Fruit fly (Drosophila melanogaster) whole organism, prepupa: ENCODE results near the gene CG5645.

Experiments
- CG10669 ChIP-seq: fragments of 200-800 bp; sonication (Bioruptor generic); optimal IDR thresholded peaks from 3 replicates; lab custom pipeline; 2018; ENCODE audit warnings: missing biosample characterization, mild to moderate bottlenecking, missing genetic modification characterization, moderate library complexity
- CG11294 ChIP-seq: fragments of 200-800 bp; sonication (Bioruptor generic); IDR thresholded peaks from 2 replicates; pipeline ENCODE4 v1.3.6; 2022; ENCODE audit warnings: missing biosample characterization, missing genetic modification characterization
- CG11762 ChIP-seq: fragments of 200-800 bp; sonication (Bioruptor generic); optimal IDR thresholded peaks from 3 replicates; lab custom pipeline; 2016; ENCODE audit warnings: missing biosample characterization, missing genetic modification characterization; ENCODE audit not compliant: insufficient read depth
- CG11902 ChIP-seq: fragments of 200-800 bp; sonication (Bioruptor generic); optimal IDR thresholded peaks from 3 replicates; lab custom pipeline; 2016; ENCODE audit warnings: missing biosample characterization, missing genetic modification characterization
- CG15336 ChIP-seq: fragments of 200-800 bp; sonication (Bioruptor generic); IDR thresholded peaks from 2 replicates; pipeline ENCODE4 v1.3.6; 2022; ENCODE audit warnings: missing biosample characterization, missing genetic modification characterization
- CG16779 ChIP-seq: fragments of 200-800 bp; sonication (Bioruptor generic); optimal IDR thresholded peaks from 3 replicates; lab custom pipeline; 2017; ENCODE audit warnings: missing biosample characterization, mild to moderate bottlenecking, missing genetic modification characterization
- CG3032 ChIP-seq: fragments of 200-800 bp; optimal IDR thresholded peaks from 2 replicates; lab custom pipeline; 2019; ENCODE audit warnings: missing biosample characterization, mild to moderate bottlenecking, missing genetic modification characterization, moderate library complexity
- CG31627 ChIP-seq: fragments of 200-800 bp; sonication (Bioruptor generic); optimal IDR thresholded peaks from 3 replicates; lab custom pipeline; 2016; ENCODE audit warnings: missing biosample characterization, missing genetic modification characterization
- CG32006 ChIP-seq: fragments of 200-800 bp; sonication (Bioruptor generic); optimal IDR thresholded peaks from 3 replicates; lab custom pipeline; 2017; ENCODE audit warnings: missing biosample characterization, mild to moderate bottlenecking, missing genetic modification characterization
- CG4318 ChIP-seq: fragments of 200-800 bp; sonication (Bioruptor generic); optimal IDR thresholded peaks from 3 replicates; lab custom pipeline; 2017; ENCODE audit warnings: missing biosample characterization, mild to moderate bottlenecking, missing genetic modification characterization
- CG6163 ChIP-seq: fragments of 200-800 bp; sonication (Bioruptor generic); IDR thresholded peaks from 3 replicates; pipeline ENCODE4 v1.3.6; 2022; ENCODE audit warnings: missing biosample characterization, missing genetic modification characterization
- CG6792 ChIP-seq: fragments of 200-800 bp; sonication (Bioruptor generic); optimal IDR thresholded peaks from 3 replicates; lab custom pipeline; 2016; ENCODE audit warnings: missing biosample characterization, missing genetic modification characterization
- CG6808 ChIP-seq: fragments of 200-800 bp; sonication (Bioruptor generic); optimal IDR thresholded peaks from 3 replicates; lab custom pipeline; 2017; ENCODE audit warnings: missing biosample characterization, missing genetic modification characterization, mild to moderate bottlenecking, moderate library complexity, missing genetic modification reagents
- CG7368 ChIP-seq: fragments of 200-800 bp; sonication (Bioruptor generic); optimal IDR thresholded peaks from 3 replicates; lab custom pipeline; 2016; ENCODE audit warnings: missing biosample characterization, missing genetic modification characterization
- CG8119 ChIP-seq: fragments of 200-800 bp; sonication (Bioruptor generic); IDR thresholded peaks from 3 replicates; pipeline ENCODE4 v1.3.6; 2022; ENCODE audit warnings: missing biosample characterization, missing genetic modification characterization
- CG8319 ChIP-seq: fragments of 200-800 bp; sonication (Bioruptor generic); optimal IDR thresholded peaks from 3 replicates; lab custom pipeline; 2016; ENCODE audit warnings: missing biosample characterization, missing genetic modification characterization
- CG8632 ChIP-seq: fragments of 200-800 bp; sonication (Bioruptor generic); optimal IDR thresholded peaks from 3 replicates; lab custom pipeline; 2016; ENCODE audit warnings: missing biosample characterization, missing genetic modification characterization
- CG9139 ChIP-seq: fragments of 200-800 bp; sonication (Bioruptor generic); optimal IDR thresholded peaks from 3 replicates; lab custom pipeline; 2017; ENCODE audit warnings: missing biosample characterization, mild to moderate bottlenecking, missing genetic modification characterization
- Eip75B ChIP-seq: fragments of 200-800 bp; sonication (Bioruptor generic); optimal IDR thresholded peaks from 3 replicates; lab custom pipeline; 2016; ENCODE audit warnings: missing biosample characterization, missing genetic modification characterization
- Eip78C ChIP-seq: fragments of 200-800 bp; sonication (Bioruptor generic); peaks from one replicate; lab custom pipeline; 2016; ENCODE audit warnings: missing biosample characterization, missing genetic modification characterization
- Eip93F ChIP-seq: fragments of 200-800 bp; sonication (Bioruptor generic); optimal IDR thresholded peaks from 2 replicates; lab custom pipeline; 2016; ENCODE audit warnings: missing biosample characterization, mild to moderate bottlenecking, missing genetic modification characterization
- Ets21C ChIP-seq: fragments of 200-800 bp; sonication (Bioruptor generic); optimal IDR thresholded peaks from 3 replicates; lab custom pipeline; 2016; ENCODE audit warnings: missing biosample characterization, missing genetic modification characterization
- Ets96B ChIP-seq: fragments of 200-800 bp; optimal IDR thresholded peaks from 2 replicates; lab custom pipeline; 2019; ENCODE audit warnings: missing biosample characterization, mild to moderate bottlenecking, missing genetic modification characterization, moderate library complexity
- Gug ChIP-seq: fragments of 200-800 bp; sonication (Bioruptor generic); IDR thresholded peaks from 2 replicates; pipeline ENCODE4 v1.3.6; 2022; ENCODE audit warnings: missing biosample characterization, missing genetic modification characterization
- Hr38 ChIP-seq: sonication (Bioruptor generic); optimal IDR thresholded peaks from 2 replicates; lab custom pipeline; 2016; ENCODE audit warnings: missing biosample characterization, missing genetic modification characterization
- Hr4 ChIP-seq: fragments of 200-800 bp; sonication (Bioruptor generic); optimal IDR thresholded peaks from 3 replicates; lab custom pipeline; 2016; ENCODE audit warnings: missing biosample characterization, missing genetic modification characterization
- Met ChIP-seq: fragments of 200-800 bp; sonication (Bioruptor generic); optimal IDR thresholded peaks from 3 replicates; lab custom pipeline; 2016; ENCODE audit warnings: missing biosample characterization, missing genetic modification characterization
- OdsH ChIP-seq: fragments of 200-800 bp; sonication (Bioruptor generic); optimal IDR thresholded peaks from 3 replicates; lab custom pipeline; 2016; ENCODE audit warnings: missing biosample characterization, missing genetic modification characterization
- Smox ChIP-seq: fragments of 200-800 bp; sonication (Bioruptor generic); optimal IDR thresholded peaks from 3 replicates; lab custom pipeline; 2016; ENCODE audit warnings: missing biosample characterization, missing genetic modification characterization
- Sox102F ChIP-seq: fragments of 200-800 bp; sonication (Bioruptor generic); optimal IDR thresholded peaks from 2 replicates; lab custom pipeline; 2016; ENCODE audit warnings: missing biosample characterization, mild to moderate bottlenecking, missing genetic modification characterization
- Sox14 ChIP-seq: fragments of 200-800 bp; sonication (Bioruptor generic); optimal IDR thresholded peaks from 3 replicates; lab custom pipeline; 2016; ENCODE audit warnings: missing biosample characterization, missing genetic modification characterization
- achi ChIP-seq: fragments of 200-800 bp; sonication (Bioruptor generic); optimal IDR thresholded peaks from 3 replicates; lab custom pipeline; 2016; ENCODE audit warnings: missing biosample characterization, missing genetic modification characterization
- acj6 ChIP-seq: fragments of 200-800 bp; sonication (Bioruptor generic); optimal IDR thresholded peaks from 3 replicates; lab custom pipeline; 2016; ENCODE audit warnings: missing biosample characterization, missing genetic modification characterization
- dac ChIP-seq: fragments of 200-800 bp; sonication (Bioruptor generic); optimal IDR thresholded peaks from 2 replicates; lab custom pipeline; 2017; ENCODE audit warnings: missing biosample characterization, mild to moderate bottlenecking, missing genetic modification characterization
- eg ChIP-seq: fragments of 200-800 bp; sonication (Bioruptor generic); IDR thresholded peaks from 3 replicates; pipeline ENCODE4 v1.3.6; 2022; ENCODE audit warnings: missing biosample characterization, missing genetic modification characterization
- esn ChIP-seq: fragments of 200-800 bp; sonication (Bioruptor generic); optimal IDR thresholded peaks from 2 replicates; lab custom pipeline; 2016; ENCODE audit warnings: missing biosample characterization, mild to moderate bottlenecking, missing genetic modification characterization, moderate library complexity
- fd59A ChIP-seq: fragments of 200-800 bp; sonication (Bioruptor generic); optimal IDR thresholded peaks from 2 replicates; lab custom pipeline; 2017; ENCODE audit warnings: missing biosample characterization, mild to moderate bottlenecking, missing genetic modification characterization, missing genetic modification reagents
- fd85E ChIP-seq: fragments of 200-800 bp; sonication (Bioruptor generic); optimal IDR thresholded peaks from 3 replicates; lab custom pipeline; 2016; ENCODE audit warnings: missing biosample characterization, missing genetic modification characterization
- lz ChIP-seq: fragments of 200-800 bp; sonication (Bioruptor generic); optimal IDR thresholded peaks from 3 replicates; lab custom pipeline; 2016; ENCODE audit warnings: missing biosample characterization, missing genetic modification characterization
- net ChIP-seq: fragments of 200-800 bp; sonication (Bioruptor generic); optimal IDR thresholded peaks from 3 replicates; lab custom pipeline; 2016; ENCODE audit warnings: missing biosample characterization, missing genetic modification characterization
- pdm3 ChIP-seq: fragments of 200-800 bp; sonication (Bioruptor generic); optimal IDR thresholded peaks from 3 replicates; lab custom pipeline; 2016; ENCODE audit warnings: missing biosample characterization, missing genetic modification characterization
- spab ChIP-seq: fragments of 200-800 bp; sonication (Bioruptor generic); optimal IDR thresholded peaks from 2 replicates; lab custom pipeline; 2017; ENCODE audit warnings: missing biosample characterization, mild to moderate bottlenecking, missing genetic modification characterization, missing genetic modification reagents
- ss ChIP-seq, 2 experiments: fragments of 200-800 bp; sonication (Bioruptor generic); optimal IDR thresholded peaks; 2 replicates in 1 of 2; 3 replicates in 1 of 2; lab custom pipeline; 2017 to 2018; ENCODE audit warnings: mild to moderate bottlenecking in 2 of 2, missing biosample characterization in 2 of 2, missing genetic modification characterization in 2 of 2, moderate library complexity in 1 of 2
- svp ChIP-seq: fragments of 200-800 bp; sonication (Bioruptor generic); peaks from one replicate; lab custom pipeline; 2016; ENCODE audit warnings: missing biosample characterization, missing genetic modification characterization
- topi ChIP-seq: fragments of 200-800 bp; sonication (Bioruptor generic); optimal IDR thresholded peaks from 3 replicates; lab custom pipeline; 2016; ENCODE audit warnings: missing biosample characterization, missing genetic modification characterization
- vri ChIP-seq: fragments of 200-800 bp; sonication (Bioruptor generic); optimal IDR thresholded peaks from 3 replicates; lab custom pipeline; 2016; ENCODE audit warnings: missing biosample characterization, mild to moderate bottlenecking, missing genetic modification characterization

The CG5645 gene

DNA sequence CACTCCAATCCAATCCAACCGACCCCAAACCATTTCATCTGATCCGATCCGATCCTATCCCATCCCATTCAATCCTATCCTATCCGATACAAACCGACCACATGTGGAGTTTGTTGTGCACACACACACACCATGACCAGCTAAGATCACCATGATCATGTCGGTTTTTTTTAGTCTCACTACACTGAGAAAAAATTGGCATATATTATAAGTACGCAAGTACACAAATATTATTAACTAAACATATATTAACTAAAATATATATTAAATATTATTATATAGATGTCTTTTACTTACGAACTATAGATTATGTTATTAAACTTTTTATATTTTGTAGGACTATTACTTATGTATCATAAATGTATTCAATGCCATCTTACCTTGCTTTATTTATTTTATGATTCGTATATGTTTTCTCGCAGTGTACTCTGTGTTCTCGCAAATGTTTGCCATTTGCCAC lies 34.6 kb downstream of the CG5645 start (continued):
- TF ChIP-seq fd85E (no peak), achi (GFP tag; lab: Kevin White, UChicago) (peak; percentile 73), Smox (GFP tag; lab: Kevin White, UChicago) (peak; percentile 10), CG6163 (GFP tag; lab: Robert Waterston, UW) (peak; percentile 20; the same call in 1 of the 3 replicates), ss (GFP tag; optimal IDR thresholded peaks at IDR 0.05; lab: Kevin White, UChicago) (peak; percentile 50 to 52), CG8632 (GFP tag; lab: Kevin White, UChicago) (peak; percentile 67), CG8119 (GFP tag; lab: Robert Waterston, UW) (peak; percentile 82), CG9139 (GFP tag; lab: Kevin White, UChicago) (peak; percentile 46), topi (GFP tag; lab: Kevin White, UChicago) (peak; percentile 14), CG31627 (GFP tag; lab: Kevin White, UChicago) (no peak), CG3032 (peak; percentile 80), Gug (GFP tag; lab: Robert Waterston, UW) (peak; percentile 45), Eip78C (GFP tag; lab: Kevin White, UChicago) (peak; percentile 83), net (GFP tag; lab: Kevin White, UChicago) (peak; percentile 61), Sox102F (GFP tag; lab: Kevin White, UChicago) (no peak), pdm3 (peak; percentile 17), lz (GFP tag; lab: Kevin White, UChicago) (peak; percentile 3), Hr38 (GFP tag; lab: Kevin White, UChicago) (no peak), CG15336 (GFP tag; lab: Robert Waterston, UW) (peak; percentile 82), Eip93F (no peak), Hr4 (peak; percentile 16), CG10669 (GFP tag; lab: Kevin White, UChicago) (peak; percentile 55), acj6 (GFP tag; lab: Kevin White, UChicago) (peak; percentile 59), CG6792 (GFP tag; lab: Kevin White, UChicago) (peak; percentile 45), fd59A (GFP tag; lab: Kevin White, UChicago) (peak; percentile 47), esn (GFP tag; lab: Kevin White, UChicago) (peak; percentile 40), CG11902 (GFP tag; lab: Kevin White, UChicago) (no peak)

dm6 chr3L:12099329-12100031 lies 37.0 kb downstream of the CG5645 start:
- TF ChIP-seq Sox14 (GFP tag; lab: Kevin White, UChicago) = no peak
- no peak for TF ChIP-seq CG11762
- peak; percentile 43 for TF ChIP-seq CG10669 (GFP tag; lab: Kevin White, UChicago)
- peak; percentile 53 for TF ChIP-seq spab
- no peak for TF ChIP-seq CG31627 (GFP tag; lab: Kevin White, UChicago)
- TF ChIP-seq OdsH = peak; percentile 27
- TF ChIP-seq Smox (GFP tag; lab: Kevin White, UChicago) = peak; percentile 21
- no peak for TF ChIP-seq CG16779 (tag; lab: Kevin White, UChicago)
- no peak for TF ChIP-seq CG8319
- no peak for TF ChIP-seq dac (GFP tag; lab: Kevin White, UChicago)
- no peak for TF ChIP-seq CG7368 (GFP tag; lab: Kevin White, UChicago)
- peak; percentile 7 for TF ChIP-seq fd59A (GFP tag; lab: Kevin White, UChicago)
- TF ChIP-seq fd85E = no peak
- TF ChIP-seq eg (GFP tag; lab: Robert Waterston, UW) = no peak
- no peak for TF ChIP-seq Ets21C (GFP tag; lab: Kevin White, UChicago)
- no peak for TF ChIP-seq pdm3
- peak; percentile 61 for TF ChIP-seq CG6808 (GFP tag; lab: Kevin White, UChicago)
- TF ChIP-seq Eip78C (GFP tag; lab: Kevin White, UChicago) = peak; percentile 88
- TF ChIP-seq CG4318 (GFP tag; lab: Kevin White, UChicago) = no peak
- peak; percentile 74 for TF ChIP-seq CG3032
- TF ChIP-seq Ets96B (tag; lab: Kevin White, UChicago) = peak; percentile 78
- peak; percentile 22 for TF ChIP-seq Met
- TF ChIP-seq CG9139 (GFP tag; lab: Kevin White, UChicago) = no peak
- TF ChIP-seq Hr38 (GFP tag; lab: Kevin White, UChicago) = no peak
- TF ChIP-seq acj6 (GFP tag; lab: Kevin White, UChicago) = peak; percentile 22
- peak; percentile 7 for TF ChIP-seq Sox102F (GFP tag; lab: Kevin White, UChicago)
- TF ChIP-seq Eip75B (GFP tag; lab: Kevin White, UChicago) = no peak
- peak; percentile 68 for TF ChIP-seq svp
- peak; percentile 1 for TF ChIP-seq vri (GFP tag; lab: Kevin White, UChicago)
- peak; percentile 72 to 81 for TF ChIP-seq ss (GFP tag; optimal IDR thresholded peaks at IDR 0.05; lab: Kevin White, UChicago)
- no peak for TF ChIP-seq CG32006 (GFP tag; lab: Kevin White, UChicago)
- TF ChIP-seq CG11294 (GFP tag; lab: Robert Waterston, UW) = no peak
- peak; percentile 13 for TF ChIP-seq achi (GFP tag; lab: Kevin White, UChicago)
- TF ChIP-seq Gug (GFP tag; lab: Robert Waterston, UW) = no peak
- no peak for TF ChIP-seq CG11902 (GFP tag; lab: Kevin White, UChicago)
- TF ChIP-seq net (GFP tag; lab: Kevin White, UChicago) = peak; percentile 37
